Worm (Caenorhabditis elegans) whole organism, early embryonic: ENCODE data around the gene ZK632.12.

ENCODE experiments used
- F13C5.2 ChIP-seq: sonication (generic microtip); optimal IDR thresholded peaks from 2 replicates; lab custom pipeline; 2017; ENCODE audit warnings: mild to moderate bottlenecking, missing genetic modification characterization, inconsistent platforms, missing compliant biosample characterization
- aly-1 ChIP-seq: sonication (generic microtip); optimal IDR thresholded peaks from 2 replicates; lab custom pipeline; 2016; ENCODE audit warnings: missing genetic modification characterization, missing compliant biosample characterization
- ama-1 ChIP-seq: fragments of 150-350 bp; optimal IDR thresholded peaks from 2 replicates; lab custom pipeline; 2014
- flt-1 ChIP-seq: fragments of 200-800 bp; sonication (Bioruptor generic); IDR thresholded peaks from 2 replicates; pipeline ENCODE4 v1.3.6; 2022; ENCODE audit warnings: missing genetic modification characterization, missing compliant biosample characterization
- hnd-1 ChIP-seq: sonication (generic microtip); optimal IDR thresholded peaks from 2 replicates; lab custom pipeline; 2016; ENCODE audit warnings: missing genetic modification characterization, missing compliant biosample characterization
- pes-1 ChIP-seq: fragments of 200-800 bp; sonication (Bioruptor generic); IDR thresholded peaks from 2 replicates; pipeline ENCODE4 v1.3.6; 2022; ENCODE audit warnings: missing genetic modification reagents, missing genetic modification characterization, missing compliant biosample characterization

ce11 chrIII:9848603-9849002 lies 18.0 kb downstream of the ZK632.12 start:
- no peak for TF ChIP-seq hnd-1
- TF ChIP-seq flt-1 (GFP tag; lab: Robert Waterston, UW) = no peak
- no peak for TF ChIP-seq ama-1 (lab: Kevin White, UChicago)
- no peak for TF ChIP-seq pes-1
- no peak for TF ChIP-seq aly-1 (tag; lab: Kevin White, UChicago)
- no peak for TF ChIP-seq F13C5.2 (tag; lab: Kevin White, UChicago)
